Worm (Caenorhabditis elegans) whole organism, L4/young adult: ENCODE results near the gene srw-62.

Source experiments
- dao-5 ChIP-seq: sonication (generic microtip); optimal IDR thresholded peaks from 2 replicates; lab custom pipeline; 2016; ENCODE audit warnings: missing genotype, missing genetic modification characterization, moderate library complexity, missing compliant biosample characterization
- him-1 ChIP-seq: sonication (generic microtip); optimal IDR thresholded peaks from 2 replicates; lab custom pipeline; 2016; ENCODE audit warnings: missing genotype, missing genetic modification reagents, missing genetic modification characterization, missing compliant biosample characterization

DNA sequence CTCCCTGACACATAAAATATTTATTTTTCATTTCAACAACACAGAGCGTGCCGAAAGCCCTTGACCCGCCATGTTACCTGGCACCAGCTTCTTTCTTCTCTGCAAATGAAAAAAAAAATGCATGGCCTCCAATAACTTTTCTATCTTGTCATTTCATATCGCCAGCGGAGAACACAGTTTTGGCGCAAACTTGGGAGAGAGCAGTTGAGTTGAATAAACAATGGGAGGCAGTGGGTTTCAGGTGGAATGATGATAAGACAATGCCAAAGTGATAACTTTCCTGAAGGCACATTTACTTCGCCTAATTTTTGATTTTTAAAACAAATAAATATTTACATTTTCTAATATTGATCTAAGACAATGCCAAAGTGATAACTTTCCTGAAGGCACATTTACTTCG is 24.0 kb upstream of the srw-62 start:
- TF ChIP-seq him-1 (tag; lab: Kevin White, UChicago) (no peak), dao-5 (no peak)
